Fruit fly (Drosophila melanogaster): ENCODE results near the gene CG8620.

DNA sequence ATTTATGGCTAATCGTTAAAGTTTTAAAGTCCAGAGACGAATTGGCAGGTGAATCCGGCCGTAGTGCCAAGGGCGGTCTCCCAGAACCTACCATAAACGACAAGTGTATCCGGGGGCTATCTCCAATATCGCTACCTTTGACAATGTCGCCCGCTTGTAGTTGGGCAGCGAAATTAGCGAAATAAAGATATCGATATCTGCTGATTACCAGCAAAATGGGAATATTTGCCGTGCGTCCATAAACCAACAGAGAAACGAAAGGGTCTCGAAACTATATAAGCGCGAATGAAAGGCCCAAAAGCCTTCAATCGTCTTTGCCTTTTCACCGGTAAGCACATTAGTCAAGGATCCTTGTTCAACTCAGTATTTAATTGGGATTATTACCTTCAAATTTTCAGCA lies 27.3 kb upstream of the CG8620 start, which contains the start of gene Acbp3:
- TF ChIP-seq pan (optimal IDR thresholded peaks at IDR 0.05) (no peak), CG8478 (optimal IDR thresholded peaks at IDR 0.05) (no peak), EcR (GFP tag; optimal IDR thresholded peaks at IDR 0.05) (no peak), usp (GFP tag; optimal IDR thresholded peaks at IDR 0.05) (no peak)
